Fruit fly (Drosophila melanogaster) whole organism, adult: ENCODE measurements around the gene CG13297.

Experiments
- CG14711 ChIP-seq: fragments of 200-800 bp; sonication (Bioruptor generic); optimal IDR thresholded peaks from 2 replicates; lab custom pipeline; 2018; ENCODE audit warnings: missing biosample characterization, mild to moderate bottlenecking, missing genetic modification characterization, moderate library complexity
- Crg-1 ChIP-seq: fragments of 200-800 bp; sonication (Bioruptor generic); optimal IDR thresholded peaks from 2 replicates; lab custom pipeline; 2016; ENCODE audit warnings: missing biosample characterization, missing genetic modification characterization

DNA sequence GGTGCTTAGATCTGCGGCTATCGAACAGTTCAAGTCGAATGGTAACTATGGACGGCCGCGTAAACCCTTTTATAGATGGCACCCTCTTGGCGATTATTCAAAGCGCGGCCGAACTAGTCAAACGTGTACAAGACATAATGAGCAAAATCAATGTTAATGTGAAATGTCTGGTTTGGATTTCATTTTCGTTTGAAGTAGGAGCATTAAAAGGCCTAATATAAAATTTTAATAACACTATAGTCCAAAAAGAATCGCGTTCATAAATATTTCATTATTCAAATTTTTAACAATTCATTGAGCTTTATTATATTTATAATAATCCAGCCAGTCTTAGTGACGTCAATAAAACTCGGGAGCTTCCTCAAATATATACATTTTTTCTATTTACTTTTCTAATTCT, 26.2 kb downstream of the CG13297 start, which contains the start of gene Lcp65Ag3:
- TF ChIP-seq CG14711: no peak
- TF ChIP-seq Crg-1: no peak
